Fruit fly (Drosophila melanogaster) whole organism, embryonic: ENCODE results near the gene CG6168.

Experiments used
- Asciz ChIP-seq: fragments of 200-800 bp; sonication (Bioruptor generic); optimal IDR thresholded peaks from 2 replicates; lab custom pipeline; 2017; ENCODE audit warnings: missing biosample characterization, mild to moderate bottlenecking, missing genetic modification characterization, missing genetic modification reagents
- BEAF-32 ChIP-seq: fragments of 200-800 bp; sonication (Bioruptor generic); optimal IDR thresholded peaks from 3 replicates; lab custom pipeline; 2017; ENCODE audit warnings: missing biosample characterization, missing genetic modification characterization, mild to moderate bottlenecking, moderate library complexity, missing genetic modification reagents
- Bdp1 ChIP-seq: fragments of 200-800 bp; sonication (Bioruptor generic); optimal IDR thresholded peaks from 3 replicates; lab custom pipeline; 2016; ENCODE audit warnings: missing biosample characterization, missing genetic modification characterization
- CG1024 ChIP-seq: fragments of 200-800 bp; sonication (Bioruptor generic); IDR thresholded peaks from 2 replicates; pipeline ENCODE4 v1.3.6; 2022; ENCODE audit warnings: missing biosample characterization, missing genetic modification characterization
- CG10543 ChIP-seq: fragments of 200-800 bp; sonication (Bioruptor generic); optimal IDR thresholded peaks from 3 replicates; lab custom pipeline; 2017; ENCODE audit warnings: missing biosample characterization, mild to moderate bottlenecking, missing genetic modification characterization, moderate library complexity
- CG12236 ChIP-seq: fragments of 200-800 bp; sonication (Bioruptor generic); optimal IDR thresholded peaks from 2 replicates; lab custom pipeline; 2016; ENCODE audit warnings: missing biosample characterization, missing genetic modification characterization
- CG12942 ChIP-seq: fragments of 200-800 bp; sonication (Bioruptor generic); optimal IDR thresholded peaks from 3 replicates; lab custom pipeline; 2016; ENCODE audit warnings: missing biosample characterization, missing genetic modification characterization
- CG14667 ChIP-seq: fragments of 200-800 bp; sonication (Bioruptor generic); IDR thresholded peaks from 2 replicates; pipeline ENCODE4 v1.3.6; 2022; ENCODE audit warnings: missing biosample characterization, missing genetic modification characterization
- CG14710 ChIP-seq: fragments of 200-800 bp; sonication (Bioruptor generic); optimal IDR thresholded peaks from 3 replicates; lab custom pipeline; 2019; ENCODE audit warnings: missing biosample characterization, mild to moderate bottlenecking, missing genetic modification characterization, moderate library complexity
- CG30020 ChIP-seq: fragments of 200-800 bp; optimal IDR thresholded peaks from 2 replicates; lab custom pipeline; 2019; ENCODE audit warnings: missing biosample characterization, mild to moderate bottlenecking, missing genetic modification characterization, moderate library complexity
- CG4360 ChIP-seq: fragments of 200-800 bp; sonication (Bioruptor generic); IDR thresholded peaks from 2 replicates; pipeline ENCODE4 v1.3.6; 2022; ENCODE audit warnings: missing biosample characterization, missing genetic modification characterization
- CG5180 ChIP-seq: fragments of 200-800 bp; sonication (Bioruptor generic); optimal IDR thresholded peaks from 3 replicates; lab custom pipeline; 2017; ENCODE audit warnings: missing biosample characterization, missing genetic modification characterization, mild to moderate bottlenecking, moderate library complexity, missing genetic modification reagents
- CG5245 ChIP-seq: fragments of 200-800 bp; sonication (Bioruptor generic); optimal IDR thresholded peaks from 3 replicates; lab custom pipeline; 2016; ENCODE audit warnings: missing biosample characterization, missing genetic modification characterization
- CG6813 ChIP-seq: fragments of 200-800 bp; sonication (Bioruptor generic); optimal IDR thresholded peaks from 2 replicates; lab custom pipeline; 2017; ENCODE audit warnings: missing biosample characterization, missing genetic modification characterization, mild to moderate bottlenecking, moderate library complexity, missing genetic modification reagents
- CG7556 ChIP-seq: fragments of 200-800 bp; sonication (Bioruptor generic); optimal IDR thresholded peaks from 2 replicates; lab custom pipeline; 2017; ENCODE audit warnings: missing biosample characterization, mild to moderate bottlenecking, missing genetic modification characterization
- Dip2 ChIP-seq: fragments of 200-800 bp; sonication (Bioruptor generic); IDR thresholded peaks from 2 replicates; pipeline ENCODE4 v1.3.6; 2022; ENCODE audit warnings: missing biosample characterization, missing genetic modification characterization
- Doc3 ChIP-seq: fragments of 200-800 bp; sonication (Bioruptor generic); IDR thresholded peaks from 3 replicates; pipeline ENCODE4 v1.3.6; 2022; ENCODE audit warnings: missing biosample characterization, missing genetic modification characterization; ENCODE audit not compliant: partially characterized antibody
- E2f1 ChIP-seq: fragments of 200-800 bp; sonication (Bioruptor generic); IDR thresholded peaks from 2 replicates; pipeline ENCODE4 v1.3.6; 2022; ENCODE audit warnings: missing biosample characterization, missing genetic modification characterization
- Fer1 ChIP-seq: fragments of 200-800 bp; sonication (Bioruptor generic); optimal IDR thresholded peaks from 2 replicates; lab custom pipeline; 2017; ENCODE audit warnings: missing biosample characterization, mild to moderate bottlenecking, missing genetic modification characterization
- Fer3 ChIP-seq: fragments of 200-800 bp; sonication (Bioruptor generic); optimal IDR thresholded peaks from 2 replicates; lab custom pipeline; 2018; ENCODE audit warnings: missing biosample characterization, mild to moderate bottlenecking, missing genetic modification characterization, moderate library complexity
- HHEX ChIP-seq: fragments of 200-800 bp; sonication (Bioruptor generic); optimal IDR thresholded peaks from 3 replicates; lab custom pipeline; 2017; ENCODE audit warnings: missing biosample characterization, mild to moderate bottlenecking, missing genetic modification characterization, missing genetic modification reagents
- Hr51 ChIP-seq, 2 experiments: fragments of 200-800 bp; sonication (Bioruptor generic); optimal IDR thresholded peaks; 2 replicates in 1 of 2; 3 replicates in 1 of 2; lab custom pipeline; 2016 to 2018; ENCODE audit warnings: missing biosample characterization in 2 of 2, missing genetic modification characterization in 2 of 2, mild to moderate bottlenecking in 1 of 2, moderate library complexity in 1 of 2
- Nf-YB ChIP-seq: fragments of 200-800 bp; sonication (Bioruptor generic); optimal IDR thresholded peaks from 3 replicates; lab custom pipeline; 2019; ENCODE audit warnings: missing biosample characterization, mild to moderate bottlenecking, missing genetic modification characterization, moderate library complexity
- Opbp ChIP-seq: fragments of 200-800 bp; sonication (Bioruptor generic); IDR thresholded peaks from 3 replicates; pipeline ENCODE4 v1.3.6; 2022; ENCODE audit warnings: missing biosample characterization, missing genetic modification characterization; ENCODE audit not compliant: partially characterized antibody
- Poxn ChIP-seq: fragments of 200-800 bp; sonication (Bioruptor generic); IDR thresholded peaks from 2 replicates; pipeline ENCODE4 v1.3.6; 2022; ENCODE audit warnings: missing biosample characterization, missing genetic modification characterization
- Six4 ChIP-seq: fragments of 200-800 bp; sonication (Bioruptor generic); optimal IDR thresholded peaks from 2 replicates; lab custom pipeline; 2016; ENCODE audit warnings: missing biosample characterization, missing genetic modification characterization
- Sox102F ChIP-seq: fragments of 200-800 bp; sonication (Bioruptor generic); optimal IDR thresholded peaks from 2 replicates; lab custom pipeline; 2018; ENCODE audit warnings: missing biosample characterization, mild to moderate bottlenecking, missing genetic modification characterization, moderate library complexity
- cad ChIP-seq: fragments of >200 bp; optimal IDR thresholded peaks from 2 replicates; lab custom pipeline; 2017; ENCODE audit warnings: missing biosample characterization, missing genetic modification characterization
- chinmo ChIP-seq: fragments of 200-800 bp; sonication (Bioruptor generic); IDR thresholded peaks from 4 replicates; pipeline ENCODE4 v1.3.6; 2022; ENCODE audit warnings: missing biosample characterization, missing genetic modification characterization; ENCODE audit not compliant: partially characterized antibody
- en ChIP-seq: fragments of 200-800 bp; sonication (Bioruptor generic); optimal IDR thresholded peaks from 2 replicates; lab custom pipeline; 2016; ENCODE audit warnings: missing biosample characterization, missing genetic modification characterization
- eyg ChIP-seq: fragments of 200-800 bp; sonication (Bioruptor generic); optimal IDR thresholded peaks from 3 replicates; lab custom pipeline; 2016; ENCODE audit warnings: missing biosample characterization, missing genetic modification characterization
- gce ChIP-seq: fragments of 200-800 bp; sonication (Bioruptor generic); IDR thresholded peaks from 3 replicates; pipeline ENCODE4 v1.3.6; 2022; ENCODE audit warnings: missing biosample characterization, missing genetic modification characterization
- gem ChIP-seq: fragments of 200-800 bp; sonication (Bioruptor generic); optimal IDR thresholded peaks from 2 replicates; lab custom pipeline; 2019; ENCODE audit warnings: missing biosample characterization, mild to moderate bottlenecking, missing genetic modification characterization, moderate library complexity
- grau ChIP-seq: fragments of 200-800 bp; optimal IDR thresholded peaks from 3 replicates; lab custom pipeline; 2019; ENCODE audit warnings: missing biosample characterization, mild to moderate bottlenecking, missing genetic modification characterization, moderate library complexity
- gt ChIP-seq: fragments of 200-800 bp; sonication (Bioruptor generic); IDR thresholded peaks from 2 replicates; pipeline ENCODE4 v1.3.6; 2022; ENCODE audit warnings: missing biosample characterization, missing genetic modification characterization
- hkb ChIP-seq, 2 experiments: fragments of 200-800 bp in 1 of 2; fragments of >200 bp in 1 of 2; sonication (Bioruptor generic) in 1 of 2; IDR thresholded peaks in 1 of 2; optimal IDR thresholded peaks in 1 of 2; 2 replicates each; pipeline versions ENCODE4 v1.3.6 to Lab custom; 2017 to 2022; ENCODE audit warnings: missing biosample characterization in 1 of 2, missing genetic modification characterization in 1 of 2
- klu ChIP-seq: fragments of 200-800 bp; sonication (Bioruptor generic); IDR thresholded peaks from 2 replicates; pipeline ENCODE4 v1.3.6; 2022; ENCODE audit warnings: missing biosample characterization, missing genetic modification characterization
- lmd ChIP-seq: fragments of 200-800 bp; sonication (Bioruptor generic); IDR thresholded peaks from 2 replicates; pipeline ENCODE4 v1.3.6; 2022; ENCODE audit warnings: missing biosample characterization, missing genetic modification characterization
- mld ChIP-seq: fragments of 200-800 bp; sonication (Bioruptor generic); IDR thresholded peaks from 3 replicates; pipeline ENCODE4 v1.3.6; 2022; ENCODE audit warnings: missing biosample characterization, missing genetic modification characterization; ENCODE audit not compliant: partially characterized antibody
- nerfin-1 ChIP-seq: fragments of 200-800 bp; sonication (Bioruptor generic); optimal IDR thresholded peaks from 3 replicates; lab custom pipeline; 2019; ENCODE audit warnings: missing biosample characterization, mild to moderate bottlenecking, missing genetic modification characterization, moderate library complexity
- nerfin-2 ChIP-seq: fragments of 200-800 bp; sonication (Bioruptor generic); IDR thresholded peaks from 2 replicates; pipeline ENCODE4 v1.3.6; 2022; ENCODE audit warnings: missing biosample characterization, missing genetic modification characterization; ENCODE audit not compliant: partially characterized antibody
- pfk ChIP-seq: fragments of 200-800 bp; sonication (Bioruptor generic); optimal IDR thresholded peaks from 2 replicates; lab custom pipeline; 2018; ENCODE audit warnings: missing biosample characterization, mild to moderate bottlenecking, missing genetic modification characterization, moderate library complexity
- slbo ChIP-seq: fragments of 200-800 bp; sonication (Bioruptor generic); IDR thresholded peaks from 2 replicates; pipeline ENCODE4 v1.3.6; 2022; ENCODE audit warnings: missing biosample characterization, missing genetic modification characterization
- sr ChIP-seq: fragments of 200-800 bp; sonication (Bioruptor generic); IDR thresholded peaks from 3 replicates; pipeline ENCODE4 v1.3.6; 2022; ENCODE audit warnings: missing biosample characterization, missing genetic modification characterization
- tna ChIP-seq: fragments of 200-800 bp; sonication (Bioruptor generic); IDR thresholded peaks from 2 replicates; pipeline ENCODE4 v1.3.6; 2022; ENCODE audit warnings: missing biosample characterization, missing genetic modification characterization; ENCODE audit not compliant: partially characterized antibody
- twi ChIP-seq: fragments of 200-800 bp; optimal IDR thresholded peaks from 2 replicates; lab custom pipeline; 2019; ENCODE audit warnings: missing biosample characterization, mild to moderate bottlenecking, missing genetic modification characterization, moderate library complexity
- usp ChIP-seq: fragments of >200 bp; optimal IDR thresholded peaks from 2 replicates; lab custom pipeline; 2017; ENCODE audit warnings: missing biosample characterization, missing genetic modification characterization
- yki ChIP-seq: fragments of >200 bp; optimal IDR thresholded peaks from 3 replicates; lab custom pipeline; 2018

Gene CG6168

dm6 chr3L:11369778-11370684, 48.5 kb upstream of the CG6168 start (continued):
- TF ChIP-seq CG7556 (peak; percentile 15), Poxn (GFP tag; lab: Robert Waterston, UW) (no peak), gce (GFP tag; lab: Robert Waterston, UW) (no peak), en (GFP tag; lab: Kevin White, UChicago) (no peak), CG1024 (GFP tag; lab: Robert Waterston, UW) (no peak), cad (GFP tag; lab: Kevin White, UChicago) (no peak), CG14667 (no peak), BEAF-32 (GFP tag; lab: Kevin White, UChicago) (no peak), Fer1 (GFP tag; lab: Kevin White, UChicago) (peak; percentile 12), twi (tag; lab: Kevin White, UChicago) (no peak), Fer3 (tag; lab: Kevin White, UChicago) (peak; percentile 44), CG5245 (GFP tag; lab: Kevin White, UChicago) (no peak), hkb (optimal IDR thresholded peaks at IDR 0.05; lab: Kevin White, UChicago) (no peak), hkb (GFP tag; IDR thresholded peaks at IDR 0.05; lab: Robert Waterston, UW) (no peak), Doc3 (GFP tag; lab: Robert Waterston, UW) (no peak), E2f1 (no peak), CG14710 (peak; percentile 72), chinmo (GFP tag; lab: Robert Waterston, UW) (no peak), grau (tag; lab: Kevin White, UChicago) (no peak), Nf-YB (GFP tag; lab: Kevin White, UChicago) (no peak), nerfin-1 (tag; lab: Kevin White, UChicago) (peak; percentile 40), Hr51 (GFP tag; optimal IDR thresholded peaks at IDR 0.05; lab: Kevin White, UChicago) (no peak), Sox102F (GFP tag; lab: Kevin White, UChicago) (peak; percentile 34), Six4 (no peak), CG12236 (GFP tag; lab: Kevin White, UChicago) (no peak), gem (peak; percentile 45), usp (GFP tag; lab: Kevin White, UChicago) (no peak), CG30020 (tag; lab: Kevin White, UChicago) (no peak), CG12942 (GFP tag; lab: Kevin White, UChicago) (no peak), gt (GFP tag; lab: Robert Waterston, UW) (no peak), eyg (no peak), lmd (GFP tag; lab: Robert Waterston, UW) (peak; percentile 49; the same call in 1 of the 2 replicates), mld (no peak), klu (GFP tag; lab: Robert Waterston, UW) (no peak), nerfin-2 (no peak), HHEX (GFP tag; lab: Kevin White, UChicago) (peak; percentile 38), Opbp (no peak), slbo (GFP tag; lab: Robert Waterston, UW) (peak; percentile 4; the same call in 1 of the 2 replicates), CG6813 (peak; percentile 55), Bdp1 (no peak), pfk (GFP tag; lab: Kevin White, UChicago) (no peak), yki (no peak), Dip2 (GFP tag; lab: Robert Waterston, UW) (no peak), CG4360 (GFP tag; lab: Robert Waterston, UW) (no peak), Asciz (GFP tag; lab: Kevin White, UChicago) (peak; percentile 44), CG10543 (GFP tag; lab: Kevin White, UChicago) (no peak), CG5180 (GFP tag; lab: Kevin White, UChicago) (peak; percentile 6), tna (GFP tag; lab: Robert Waterston, UW) (no peak), sr (GFP tag; lab: Robert Waterston, UW) (no peak)
